Worm (Caenorhabditis elegans) whole organism, L1 larva: ENCODE results near the gene ZK863.8.
A peak's percentile ranks its signal among the peaks of the same experiment; 100 is the strongest.

Experiments
- aha-1 ChIP-seq: fragments of 150-350 bp; optimal IDR thresholded peaks from 2 replicates; lab custom pipeline; 2014; ENCODE audit warnings: missing biosample characterization, missing genetic modification characterization
- aly-2 ChIP-seq: fragments of 150-350 bp; optimal IDR thresholded peaks from 2 replicates; lab custom pipeline; 2014; ENCODE audit warnings: missing biosample characterization, missing genetic modification characterization
- ceh-8 ChIP-seq: fragments of 200-800 bp; sonication (Bioruptor generic); optimal IDR thresholded peaks from 2 replicates; lab custom pipeline; 2018; ENCODE audit warnings: mild to moderate bottlenecking, missing genetic modification characterization, moderate library complexity, missing compliant biosample characterization
- ceh-90 ChIP-seq: sonication (generic microtip); optimal IDR thresholded peaks from 2 replicates; lab custom pipeline; 2016; ENCODE audit warnings: missing genetic modification characterization, missing compliant biosample characterization
- ces-1 ChIP-seq: fragments of 150-350 bp; optimal IDR thresholded peaks from 2 replicates; lab custom pipeline; 2014; ENCODE audit warnings: missing biosample characterization, missing genetic modification reagents, missing genetic modification characterization
- dpl-1 ChIP-seq, 3 experiments: fragments of 150-350 bp in 2 of 3; sonication (generic microtip) in 1 of 3; optimal IDR thresholded peaks; 2 replicates each; lab custom pipeline; 2014 to 2017; ENCODE audit warnings: missing biosample characterization in 3 of 3, missing genetic modification characterization in 3 of 3, missing genetic modification reagents in 3 of 3
- efl-1 ChIP-seq, 4 experiments: fragments of 150-350 bp; optimal IDR thresholded peaks in 3 of 4; peaks in 1 of 4; 1 replicate in 1 of 4; 2 replicates in 3 of 4; lab custom pipeline; 2014; ENCODE audit warnings: missing biosample characterization in 2 of 4, missing genetic modification characterization in 2 of 4, missing genetic modification reagents in 2 of 4
- fkh-10 ChIP-seq: sonication (generic microtip); optimal IDR thresholded peaks from 2 replicates; lab custom pipeline; 2017; ENCODE audit warnings: missing biosample characterization, missing genetic modification reagents, missing genetic modification characterization
- fkh-4 ChIP-seq: sonication (generic microtip); optimal IDR thresholded peaks from 2 replicates; lab custom pipeline; 2016; ENCODE audit warnings: missing compliant biosample characterization, missing genetic modification characterization, borderline replicate concordance
- fkh-8 ChIP-seq: sonication (generic microtip); optimal IDR thresholded peaks from 2 replicates; lab custom pipeline; 2016; ENCODE audit warnings: mild to moderate bottlenecking, missing genetic modification characterization, missing compliant biosample characterization
- grh-1 ChIP-seq: fragments of 200-800 bp; sonication (Bioruptor generic); IDR thresholded peaks from 2 replicates; pipeline ENCODE4 v1.3.6; 2022; ENCODE audit warnings: missing genetic modification reagents, missing genetic modification characterization, missing compliant biosample characterization
- hlh-17 ChIP-seq: fragments of 200-800 bp; sonication (Bioruptor generic); optimal IDR thresholded peaks from 2 replicates; lab custom pipeline; 2018; ENCODE audit warnings: missing genetic modification characterization, mild to moderate bottlenecking, missing compliant biosample characterization, moderate library complexity, borderline replicate concordance
- hlh-4 ChIP-seq: sonication (generic microtip); optimal IDR thresholded peaks from 2 replicates; lab custom pipeline; 2016; ENCODE audit warnings: mild to moderate bottlenecking, missing genetic modification characterization, missing compliant biosample characterization
- hpl-2 ChIP-seq: fragments of 150-350 bp; optimal IDR thresholded peaks from 2 replicates; lab custom pipeline; 2014; ENCODE audit warnings: missing biosample characterization, missing genetic modification reagents, missing genetic modification characterization
- irx-1 ChIP-seq: sonication (generic microtip); optimal IDR thresholded peaks from 2 replicates; lab custom pipeline; 2016; ENCODE audit warnings: missing genetic modification characterization, missing compliant biosample characterization
- jun-1 ChIP-seq: fragments of 150-350 bp; optimal IDR thresholded peaks from 2 replicates; lab custom pipeline; 2014; ENCODE audit warnings: missing biosample characterization, missing genetic modification reagents, missing genetic modification characterization
- lin-14 ChIP-seq: fragments of 200-800 bp; sonication (Bioruptor generic); optimal IDR thresholded peaks from 2 replicates; lab custom pipeline; 2018; ENCODE audit warnings: mild to moderate bottlenecking, missing genetic modification characterization, moderate library complexity, missing compliant biosample characterization
- lin-15B ChIP-seq: fragments of 150-350 bp; sonication (generic microtip); optimal IDR thresholded peaks from 3 replicates; lab custom pipeline; 2014; ENCODE audit warnings: missing biosample characterization, missing genetic modification characterization
- lin-39 ChIP-seq: fragments of 150-350 bp; optimal IDR thresholded peaks from 2 replicates; lab custom pipeline; 2014; ENCODE audit warnings: missing biosample characterization, missing genetic modification reagents, missing genetic modification characterization
- lir-3 ChIP-seq: sonication (generic microtip); optimal IDR thresholded peaks from 2 replicates; lab custom pipeline; 2016; ENCODE audit warnings: mild to moderate bottlenecking, missing genetic modification characterization, moderate library complexity, missing compliant biosample characterization; ENCODE audit not compliant: poor library complexity
- lsy-2 ChIP-seq, 2 experiments: fragments of 150-350 bp; optimal IDR thresholded peaks; 2 replicates each; lab custom pipeline; 2014; ENCODE audit warnings: missing biosample characterization in 2 of 2, missing genetic modification characterization in 2 of 2
- mep-1 ChIP-seq: fragments of 150-350 bp; optimal IDR thresholded peaks from 2 replicates; lab custom pipeline; 2014; ENCODE audit warnings: missing biosample characterization, missing genetic modification characterization
- nhr-11 ChIP-seq: fragments of 150-350 bp; optimal IDR thresholded peaks from 2 replicates; lab custom pipeline; 2014; ENCODE audit warnings: missing biosample characterization, missing genetic modification characterization
- nhr-20 ChIP-seq: sonication (generic microtip); optimal IDR thresholded peaks from 2 replicates; lab custom pipeline; 2016; ENCODE audit warnings: mild to moderate bottlenecking, missing genetic modification characterization, missing compliant biosample characterization
- nhr-47 ChIP-seq: sonication (generic microtip); optimal IDR thresholded peaks from 2 replicates; lab custom pipeline; 2016; ENCODE audit warnings: mild to moderate bottlenecking, missing genetic modification characterization, moderate library complexity, missing compliant biosample characterization
- nhr-71 ChIP-seq: sonication (generic microtip); optimal IDR thresholded peaks from 2 replicates; lab custom pipeline; 2016; ENCODE audit warnings: mild to moderate bottlenecking, missing genetic modification characterization, moderate library complexity, missing compliant biosample characterization
- nhr-84 ChIP-seq: sonication (generic microtip); optimal IDR thresholded peaks from 2 replicates; lab custom pipeline; 2017; ENCODE audit warnings: missing biosample characterization, missing genetic modification characterization
- nhr-85 ChIP-seq: sonication (generic microtip); peaks from one replicate; lab custom pipeline; 2016; ENCODE audit warnings: missing genetic modification characterization, inconsistent platforms, missing compliant biosample characterization
- nhr-90 ChIP-seq: sonication (generic microtip); optimal IDR thresholded peaks from 2 replicates; lab custom pipeline; 2016; ENCODE audit warnings: mild to moderate bottlenecking, missing genetic modification characterization, missing compliant biosample characterization; ENCODE audit not compliant: poor library complexity
- snu-23 ChIP-seq: sonication (generic microtip); optimal IDR thresholded peaks from 2 replicates; lab custom pipeline; 2016; ENCODE audit warnings: missing genetic modification characterization, missing compliant biosample characterization
- unc-62 ChIP-seq: fragments of 150-350 bp; optimal IDR thresholded peaks from 2 replicates; lab custom pipeline; 2014; ENCODE audit warnings: missing biosample characterization, missing genetic modification reagents, missing genetic modification characterization
- unc-86 ChIP-seq: sonication (generic microtip); optimal IDR thresholded peaks from 2 replicates; lab custom pipeline; 2016; ENCODE audit warnings: missing genetic modification characterization, missing compliant biosample characterization
- xbp-1 ChIP-seq: sonication (generic microtip); optimal IDR thresholded peaks from 2 replicates; lab custom pipeline; 2016; ENCODE audit warnings: missing genetic modification characterization, missing compliant biosample characterization
- zip-4 ChIP-seq: fragments of 200-800 bp; sonication (Bioruptor generic); optimal IDR thresholded peaks from 2 replicates; lab custom pipeline; 2018; ENCODE audit warnings: mild to moderate bottlenecking, missing genetic modification characterization, moderate library complexity, missing compliant biosample characterization
- ztf-4 ChIP-seq: fragments of 150-350 bp; optimal IDR thresholded peaks from 2 replicates; lab custom pipeline; 2014; ENCODE audit warnings: missing biosample characterization, missing genetic modification characterization

The ZK863.8 gene

ce11 chrV:12179338-12179737, 8.0 kb downstream of the ZK863.8 start, which contains the start of gene clec-224:
TSS of gene clec-224 (minus strand) at chrV:12179438.
- no peak for TF ChIP-seq aha-1
- no peak for TF ChIP-seq unc-86
- TF ChIP-seq zip-4: no peak
- no peak for TF ChIP-seq ztf-4 (tag; lab: Kevin White, UChicago)
- no peak for TF ChIP-seq nhr-90
- TF ChIP-seq nhr-20: no peak

- no peak for TF ChIP-seq fkh-8 (tag; lab: Kevin White, UChicago)
- peak; percentile 35 for TF ChIP-seq lin-14 (GFP tag; lab: Kevin White, UChicago)
- TF ChIP-seq, all 84 proteins: peak for 1
Measured at ce11 chrV:12170114-12170513, 17.2 kb downstream of the ZK863.8 start, which contains the start of gene ZK863.1. TSS of gene ZK863.1 (minus strand) at chrV:12170214.

- no peak for TF ChIP-seq lsy-2 (tag; optimal IDR thresholded peaks at IDR 0.05; lab: Kevin White, UChicago)
- no peak for TF ChIP-seq ces-1
- TF ChIP-seq hlh-17 (GFP tag; lab: Kevin White, UChicago): no peak
- TF ChIP-seq jun-1 (tag; lab: Kevin White, UChicago): no peak
- TF ChIP-seq nhr-90: no peak
- no peak for TF ChIP-seq hpl-2 (GFP tag; lab: Kevin White, UChicago)
- no peak for TF ChIP-seq ceh-90
- TF ChIP-seq nhr-47 (tag; lab: Kevin White, UChicago): no peak
- TF ChIP-seq fkh-10: no peak
- TF ChIP-seq lir-3: no peak
- TF ChIP-seq hlh-4 (tag; lab: Kevin White, UChicago): no peak
- TF ChIP-seq lin-39: no peak
- TF ChIP-seq lin-14 (GFP tag; lab: Kevin White, UChicago): no peak
- no peak for TF ChIP-seq grh-1
- no peak for TF ChIP-seq nhr-84 (tag; lab: Kevin White, UChicago)
- no peak for TF ChIP-seq unc-62 (GFP tag; lab: Kevin White, UChicago)
Measured at ce11 chrV:12167653-12168052, 19.7 kb downstream of the ZK863.8 start, which contains the start of gene col-37. TSS of gene col-37 (minus strand) at chrV:12167753.

ce11 chrV:12167031-12167430, 20.3 kb downstream of the ZK863.8 start:
- peak; percentile 43 for TF ChIP-seq ceh-8 (GFP tag; lab: Kevin White, UChicago)
- TF ChIP-seq lin-15B (tag; lab: Kevin White, UChicago): no peak

- TF ChIP-seq efl-1 (optimal IDR thresholded peaks at IDR 0.05; lab: Kevin White, UChicago) (no peak), efl-1 (GFP tag; optimal IDR thresholded peaks at IDR 0.05 in 1 of 2; lab: Kevin White, UChicago) (no peak), nhr-90 (no peak), hlh-4 (tag; lab: Kevin White, UChicago) (no peak), ces-1 (no peak), mep-1 (tag; lab: Kevin White, UChicago) (no peak), lsy-2 (tag; optimal IDR thresholded peaks at IDR 0.05; lab: Kevin White, UChicago) (no peak), irx-1 (no peak), aly-2 (tag; lab: Kevin White, UChicago) (no peak), zip-4 (no peak), fkh-4 (tag; lab: Kevin White, UChicago) (no peak), xbp-1 (tag; lab: Kevin White, UChicago) (no peak), nhr-71 (tag; lab: Kevin White, UChicago) (no peak), nhr-11 (no peak), dpl-1 (GFP tag; optimal IDR thresholded peaks at IDR 0.05; lab: Kevin White, UChicago) (no peak), lin-15B (tag; lab: Kevin White, UChicago) (no peak), nhr-84 (tag; lab: Kevin White, UChicago) (no peak), nhr-85 (no peak), lir-3 (no peak), snu-23 (GFP tag; lab: Kevin White, UChicago) (no peak)
Measured at ce11 chrV:12162906-12163305, 24.4 kb downstream of the ZK863.8 start, which contains the start of gene srj-4. TSS of gene srj-4 (plus strand) at chrV:12163206.
